Worm (Caenorhabditis elegans): ENCODE data around the gene T02B11.6.
A peak's percentile ranks its signal among the peaks of the same experiment; 100 is the strongest.

The T02B11.6 gene

DNA sequence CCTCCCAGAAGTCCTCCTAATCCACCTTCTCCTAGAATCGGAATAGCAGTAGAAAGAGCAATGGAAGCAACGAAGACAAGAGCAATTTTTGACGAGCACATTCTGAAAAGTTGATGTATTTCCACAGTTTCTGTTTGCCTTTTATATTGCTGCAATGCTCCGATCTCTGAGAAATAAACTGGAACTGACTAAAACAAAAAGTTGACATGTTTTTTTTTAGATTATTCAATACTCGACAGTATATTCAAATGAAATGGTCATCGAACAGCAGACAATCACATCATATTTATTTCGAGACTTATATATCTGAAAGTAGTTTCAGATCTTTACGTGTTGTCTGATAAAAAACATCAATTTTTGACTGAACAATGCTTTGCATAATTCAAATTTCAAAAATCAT is 1.3 kb upstream of the T02B11.6 start, which contains the start of gene srlf-21:
Gene srlf-21, minus strand, starts transcription at position 101 of the 400 bp plus-strand sequence.
- TF ChIP-seq snpc-4 (tag; optimal IDR thresholded peaks at IDR 0.05): no peak
- TF ChIP-seq blmp-1 (tag; optimal IDR thresholded peaks at IDR 0.05): no peak
- TF ChIP-seq zip-8 (tag; optimal IDR thresholded peaks at IDR 0.05): no peak
- no peak for TF ChIP-seq elt-1 (tag; optimal IDR thresholded peaks at IDR 0.05; ENCODE audit: borderline replicate concordance, insufficient read depth)
- no peak for TF ChIP-seq ceh-43 (GFP tag; optimal IDR thresholded peaks at IDR 0.05)
- no peak for TF ChIP-seq mab-5 (tag; optimal IDR thresholded peaks at IDR 0.05)

DNA sequence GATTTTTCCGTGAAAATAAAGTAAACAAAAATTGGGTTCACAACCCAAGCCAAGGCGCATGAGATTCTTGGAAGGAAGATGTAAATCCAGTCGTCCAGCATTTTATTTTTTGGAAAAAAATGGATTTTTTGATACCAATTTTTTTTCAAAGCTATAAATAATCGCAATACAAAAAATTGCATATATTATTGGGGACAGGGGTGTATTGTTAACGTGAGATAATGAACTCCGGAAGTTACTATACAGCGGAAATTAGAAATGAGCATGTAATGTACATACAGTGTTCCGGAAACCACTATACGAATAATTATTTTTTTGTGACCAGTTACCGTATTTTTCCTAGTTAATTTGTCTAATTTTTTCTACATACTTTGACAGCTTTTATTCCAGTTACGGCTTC is 4.8 kb downstream of the T02B11.6 start, which contains the start of gene srj-38:
Gene srj-38, minus strand, starts transcription at position 101 of the 400 bp plus-strand sequence.
- TF ChIP-seq ceh-39 (tag; optimal IDR thresholded peaks at IDR 0.05): no peak
- TF ChIP-seq elt-3 (tag; optimal IDR thresholded peaks at IDR 0.05): no peak
- no peak for TF ChIP-seq bed-3 (GFP tag; optimal IDR thresholded peaks at IDR 0.05)
- no peak for TF ChIP-seq mls-2 (tag; optimal IDR thresholded peaks at IDR 0.05)
- TF ChIP-seq ceh-43 (GFP tag; optimal IDR thresholded peaks at IDR 0.05): no peak
- TF ChIP-seq drap-1 (GFP tag; optimal IDR thresholded peaks at IDR 0.05): no peak
- TF ChIP-seq zip-8 (tag; optimal IDR thresholded peaks at IDR 0.05): no peak

DNA sequence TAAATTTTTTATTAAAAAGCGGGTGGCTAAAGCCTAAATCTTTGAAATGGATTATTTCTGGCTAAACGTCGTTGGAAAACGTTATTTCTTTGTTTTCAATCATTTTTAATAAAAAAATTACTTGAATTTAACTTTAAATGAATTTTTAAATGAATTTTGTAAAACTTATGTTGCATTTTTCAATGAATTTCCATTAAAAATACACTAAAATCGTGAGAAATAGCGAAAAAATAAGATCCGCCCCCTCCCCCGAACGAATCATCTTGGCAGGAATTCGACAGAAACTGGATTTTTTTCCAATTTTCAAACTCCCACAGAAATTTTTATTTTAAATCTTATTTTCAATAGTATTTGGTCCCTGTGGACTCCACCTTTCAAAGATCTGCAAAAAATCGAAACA is 9.9 kb downstream of the T02B11.6 start, which contains the start of gene srg-53:
Gene srg-53, plus strand, starts transcription at position 301 of the 400 bp plus-strand sequence.
- TF ChIP-seq ceh-83 (GFP tag; optimal IDR thresholded peaks at IDR 0.05) (no peak), ceh-39 (tag; optimal IDR thresholded peaks at IDR 0.05) (no peak), elt-3 (tag; optimal IDR thresholded peaks at IDR 0.05) (no peak), ces-1 (GFP tag; optimal IDR thresholded peaks at IDR 0.05) (no peak), flh-1 (GFP tag; optimal IDR thresholded peaks at IDR 0.05) (no peak), unc-62 (GFP tag; optimal IDR thresholded peaks at IDR 0.05) (no peak), drap-1 (GFP tag; optimal IDR thresholded peaks at IDR 0.05) (no peak)

DNA sequence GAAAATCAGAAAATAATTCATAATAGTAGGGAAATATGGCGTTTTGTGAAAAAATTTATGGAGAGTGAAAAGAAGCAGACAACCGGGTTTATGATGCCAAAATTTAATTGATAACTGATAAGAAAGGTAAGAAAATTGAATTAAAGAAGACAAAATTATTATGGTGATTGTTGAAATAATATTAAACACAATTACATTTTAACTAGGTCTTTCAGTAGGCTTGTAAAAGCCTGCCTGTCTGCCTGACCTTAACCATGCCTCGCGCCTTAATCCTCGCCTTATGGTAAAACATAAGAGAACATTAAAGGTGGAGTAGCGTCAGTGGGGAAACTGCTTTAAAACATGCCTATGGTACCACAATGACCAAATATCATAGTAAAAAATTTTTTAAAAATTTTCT is 10.5 kb downstream of the T02B11.6 start, which contains the start of gene T02B11.8:
Gene T02B11.8, minus strand, starts transcription at position 101 of the 400 bp plus-strand sequence.
- TF ChIP-seq unc-62 (GFP tag; optimal IDR thresholded peaks at IDR 0.05) (no peak), elt-1 (tag; optimal IDR thresholded peaks at IDR 0.05; ENCODE audit: borderline replicate concordance, insufficient read depth) (no peak)

DNA sequence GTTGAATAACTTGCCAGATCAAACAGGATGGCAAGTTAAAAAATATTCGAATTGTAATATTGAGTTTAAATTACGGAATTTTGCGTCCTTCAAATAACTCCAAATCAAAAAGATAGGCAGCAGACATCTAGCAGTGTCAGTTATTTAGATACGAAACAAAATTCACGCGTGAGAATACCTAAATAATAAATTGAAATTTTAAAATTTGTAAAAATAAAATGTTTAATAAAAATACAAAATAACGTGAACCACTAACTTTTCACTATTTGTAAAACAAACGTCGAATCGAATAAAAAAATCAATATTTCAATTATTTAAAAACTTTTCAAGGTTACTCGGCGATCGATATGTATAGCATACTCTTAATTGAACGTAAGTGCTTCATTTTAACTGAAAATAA is 13.2 kb downstream of the T02B11.6 start, which contains the start of gene T02B11.9:
Gene T02B11.9, plus strand, starts transcription at position 301 of the 400 bp plus-strand sequence.
- TF ChIP-seq nhr-28 (tag; optimal IDR thresholded peaks at IDR 0.05): no peak
- no peak for TF ChIP-seq bed-3 (GFP tag; optimal IDR thresholded peaks at IDR 0.05)
- TF ChIP-seq ztf-11 (tag; optimal IDR thresholded peaks at IDR 0.05): no peak
- TF ChIP-seq blmp-1 (tag; optimal IDR thresholded peaks at IDR 0.05): no peak
- TF ChIP-seq unc-120 (tag; optimal IDR thresholded peaks at IDR 0.05; ENCODE audit: poor library complexity, severe bottlenecking): no peak
- TF ChIP-seq nhr-237 (tag; optimal IDR thresholded peaks at IDR 0.05): no peak
- no peak for TF ChIP-seq ham-2 (GFP tag; optimal IDR thresholded peaks at IDR 0.05)

DNA sequence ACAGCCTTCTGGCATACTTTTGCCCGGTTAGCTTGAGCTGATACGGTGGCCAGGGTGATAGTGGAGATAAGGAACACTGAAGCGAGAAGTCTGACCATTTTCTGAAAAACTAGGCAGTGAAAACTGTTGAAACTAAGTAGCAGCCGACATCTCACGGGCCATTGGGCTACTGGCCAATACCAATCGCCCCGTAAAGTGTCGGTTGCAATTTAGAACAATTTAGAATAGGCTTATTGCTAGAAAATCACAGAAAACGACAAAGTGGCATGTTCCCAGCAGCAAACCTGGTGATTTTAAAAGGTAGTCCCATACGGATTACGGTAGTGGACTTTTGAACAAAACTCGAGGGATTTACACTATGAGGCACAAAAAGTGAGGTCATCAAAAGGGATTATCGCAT is 18.1 kb downstream of the T02B11.6 start, which contains the start of gene T02B11.4:
Gene T02B11.4, minus strand, starts transcription at position 101 of the 400 bp plus-strand sequence.
- TF ChIP-seq ceh-39 (tag; optimal IDR thresholded peaks at IDR 0.05) (no peak), bed-3 (GFP tag; optimal IDR thresholded peaks at IDR 0.05) (no peak)

DNA sequence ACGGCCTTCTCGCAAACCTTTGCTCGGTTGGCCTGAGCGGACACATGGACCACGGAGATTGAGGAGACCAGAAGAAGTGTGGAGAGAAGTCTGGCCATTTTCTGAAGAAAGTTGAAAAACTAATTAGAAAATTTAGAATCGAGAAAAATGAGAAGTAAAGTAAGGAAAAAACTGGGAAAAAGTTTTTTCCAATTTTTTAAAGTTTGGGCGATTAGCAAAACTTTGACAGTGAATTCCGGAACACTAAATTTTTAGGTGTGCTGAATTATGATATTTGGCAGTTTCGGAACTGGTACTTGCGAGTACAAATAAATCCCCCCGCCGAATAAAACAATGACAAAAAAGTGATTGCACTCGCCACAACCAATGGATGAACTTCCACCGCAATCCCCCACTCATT is 22.4 kb downstream of the T02B11.6 start, which contains the start of gene T02B11.3:
Gene T02B11.3, minus strand, starts transcription at position 101 of the 400 bp plus-strand sequence.
- TF ChIP-seq nhr-237 (tag; optimal IDR thresholded peaks at IDR 0.05) (no peak), nhr-28 (tag; optimal IDR thresholded peaks at IDR 0.05) (no peak), zip-8 (tag; optimal IDR thresholded peaks at IDR 0.05) (no peak), mep-1 (tag; optimal IDR thresholded peaks at IDR 0.05) (no peak), lin-32 (GFP tag; optimal IDR thresholded peaks at IDR 0.05) (no peak), tbx-8 (GFP tag; optimal IDR thresholded peaks at IDR 0.05) (no peak)

DNA sequence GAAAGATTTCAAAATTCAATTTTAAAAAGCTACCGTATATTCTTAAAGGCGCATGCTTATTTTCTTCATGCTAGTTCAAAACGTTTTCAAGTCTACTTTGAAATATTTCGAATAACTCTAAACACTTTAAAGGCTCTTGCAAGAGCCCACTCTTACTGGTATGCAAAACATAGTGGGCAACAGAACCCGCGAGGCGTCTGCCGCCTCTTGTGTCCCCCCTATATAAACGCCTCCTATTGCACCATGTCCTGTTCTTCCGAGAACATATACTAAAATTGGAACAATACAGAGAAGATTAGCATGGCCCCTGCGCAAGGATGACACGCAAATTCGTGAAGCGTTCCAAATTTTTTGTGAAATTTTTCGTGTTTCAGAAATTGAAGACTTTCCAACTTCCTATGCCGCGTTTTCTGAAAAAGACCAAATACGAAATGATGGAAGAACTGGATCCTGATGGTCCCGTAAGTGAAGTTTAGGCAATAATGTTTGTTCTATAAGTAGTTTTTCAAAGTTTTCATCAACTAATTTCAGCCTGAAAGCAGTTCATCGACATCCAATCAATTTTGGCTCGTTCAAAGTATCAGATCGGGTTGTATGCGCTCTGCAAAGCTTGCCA is 30.2 kb downstream of the T02B11.6 start:
- no peak for TF ChIP-seq tbx-8 (GFP tag; optimal IDR thresholded peaks at IDR 0.05)
- TF ChIP-seq ceh-83 (GFP tag; optimal IDR thresholded peaks at IDR 0.05): peak; percentile 48

Measured in whole organism, mixed stage, embryonic.